Worm (Caenorhabditis elegans): ENCODE measurements around the gene C16A3.5.

ce11 chrIII:6389533-6389932 lies 9.0 kb downstream of the C16A3.5 start, which contains the start of gene C16A3.2:
- no peak for TF ChIP-seq W03F9.2 (tag; optimal IDR thresholded peaks at IDR 0.05)
- TF ChIP-seq him-1 (tag; optimal IDR thresholded peaks at IDR 0.05), result no peak
- TF ChIP-seq dao-5 (tag; optimal IDR thresholded peaks at IDR 0.05), result no peak
